Fruit fly (Drosophila melanogaster): ENCODE results near the gene whe.

whe gene

DNA sequence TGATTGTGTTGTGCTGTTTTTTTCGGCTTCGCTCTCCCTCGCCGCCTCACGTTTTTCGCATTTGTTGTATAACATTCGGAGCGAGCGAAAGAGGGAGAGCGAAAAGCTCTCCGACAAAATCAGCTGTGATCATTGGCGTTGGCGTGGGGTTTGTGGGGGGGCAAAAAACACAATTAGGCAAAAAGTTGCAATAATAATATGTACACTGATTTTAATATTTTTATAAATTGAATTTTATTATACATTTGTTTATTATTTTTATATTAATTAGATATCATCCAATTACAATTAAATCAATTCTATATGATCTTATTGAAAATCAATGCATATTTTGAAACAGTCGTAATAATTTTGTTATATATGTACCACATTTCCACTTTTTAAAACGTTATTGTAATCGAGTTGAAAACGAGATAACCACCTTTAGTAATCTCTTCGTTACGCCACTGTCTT is 27.0 kb downstream of the whe start (continued):
- no peak for TF ChIP-seq CG10462 (GFP tag; optimal IDR thresholded peaks at IDR 0.05)
- no peak for TF ChIP-seq cato (GFP tag; optimal IDR thresholded peaks at IDR 0.05; ENCODE audit: borderline replicate concordance)
- TF ChIP-seq ind (GFP tag; optimal IDR thresholded peaks at IDR 0.05) = peak; percentile 31
- no peak for TF ChIP-seq Nf-YA (GFP tag; IDR thresholded peaks at IDR 0.05)
- no peak for TF ChIP-seq CG2875 (GFP tag; optimal IDR thresholded peaks at IDR 0.05)
- no peak for TF ChIP-seq Side (GFP tag; optimal IDR thresholded peaks at IDR 0.05)
- TF ChIP-seq fd96Cb (tag; optimal IDR thresholded peaks at IDR 0.05) = peak; percentile 27
- no peak for TF ChIP-seq ewg (GFP tag; optimal IDR thresholded peaks at IDR 0.05)
- TF ChIP-seq sd (tag; optimal IDR thresholded peaks at IDR 0.05) = no peak
- no peak for TF ChIP-seq tna (GFP tag; IDR thresholded peaks at IDR 0.05; ENCODE audit: partially characterized antibody)
- no peak; the same call in 1 of the 2 replicates for TF ChIP-seq MBD-R2 (GFP tag; IDR thresholded peaks at IDR 0.05)
- TF ChIP-seq CG2116 (GFP tag; optimal IDR thresholded peaks at IDR 0.05) = no peak
- TF ChIP-seq Xrp1 (GFP tag; IDR thresholded peaks at IDR 0.05) = peak; percentile 41; the same call in 1 of the 2 replicates
- TF ChIP-seq prd (optimal IDR thresholded peaks at IDR 0.05) = no peak
- 0 out of 3 replicates have a peak, but pooled peaks have one; percentile 37 for TF ChIP-seq prd (GFP tag; IDR thresholded peaks at IDR 0.05)
- TF ChIP-seq Opbp (GFP tag; IDR thresholded peaks at IDR 0.05; ENCODE audit: partially characterized antibody) = no peak
- no peak for TF ChIP-seq CkIIα-i1 (GFP tag; IDR thresholded peaks at IDR 0.05)
- TF ChIP-seq Tbp (GFP tag; optimal IDR thresholded peaks at IDR 0.05) = no peak
- 0 out of 3 replicates have a peak, but pooled peaks have one; percentile 30 for TF ChIP-seq Dbx (GFP tag; IDR thresholded peaks at IDR 0.05)
- TF ChIP-seq CG15479 (GFP tag; optimal IDR thresholded peaks at IDR 0.05) = no peak
- TF ChIP-seq CG7556 (GFP tag; optimal IDR thresholded peaks at IDR 0.05) = peak; percentile 70
- no peak for TF ChIP-seq amos (GFP tag; IDR thresholded peaks at IDR 0.05; ENCODE audit: partially characterized antibody)
- no peak for TF ChIP-seq zen2 (GFP tag; IDR thresholded peaks at IDR 0.05; ENCODE audit: partially characterized antibody)
- TF ChIP-seq CG11247 (GFP tag; IDR thresholded peaks at IDR 0.05) = no peak
- TF ChIP-seq kni (GFP tag; optimal IDR thresholded peaks at IDR 0.05) = no peak
- peak; percentile 6 for TF ChIP-seq Chrac-16 (GFP tag; optimal IDR thresholded peaks at IDR 0.05)
- peak; percentile 26; the same call in 1 of the 2 replicates for TF ChIP-seq E2f2 (GFP tag; IDR thresholded peaks at IDR 0.05)
- no peak for TF ChIP-seq CG1792 (GFP tag; optimal IDR thresholded peaks at IDR 0.05)
- no peak for TF ChIP-seq slou (GFP tag; optimal IDR thresholded peaks at IDR 0.05)
- TF ChIP-seq sr (GFP tag; IDR thresholded peaks at IDR 0.05) = no peak
- TF ChIP-seq phol (tag; optimal IDR thresholded peaks at IDR 0.05) = peak; percentile 46
- TF ChIP-seq CG7372 (GFP tag; IDR thresholded peaks at IDR 0.05) = no peak
- no peak for TF ChIP-seq Fer2 (tag; optimal IDR thresholded peaks at IDR 0.05)
- TF ChIP-seq yki (optimal IDR thresholded peaks at IDR 0.05) = no peak
- TF ChIP-seq Oli (tag; optimal IDR thresholded peaks at IDR 0.05) = peak; percentile 45
- no peak for TF ChIP-seq CG8944 (GFP tag; optimal IDR thresholded peaks at IDR 0.05)
- no peak for TF ChIP-seq otp (GFP tag; IDR thresholded peaks at IDR 0.05)
- TF ChIP-seq pho (GFP tag; optimal IDR thresholded peaks at IDR 0.05) = no peak
- TF ChIP-seq CG9437 (GFP tag; optimal IDR thresholded peaks at IDR 0.05) = peak; percentile 28
- no peak for TF ChIP-seq Hr78 (GFP tag; optimal IDR thresholded peaks at IDR 0.05)
- TF ChIP-seq Blimp-1 (GFP tag; optimal IDR thresholded peaks at IDR 0.05) = peak; percentile 36
- no peak for TF ChIP-seq pan (optimal IDR thresholded peaks at IDR 0.05)
- no peak for TF ChIP-seq pan (GFP tag; optimal IDR thresholded peaks at IDR 0.05 in 1 of 2, IDR thresholded peaks at IDR 0.05 in 1 of 2)
- no peak for TF ChIP-seq nerfin-1 (tag; optimal IDR thresholded peaks at IDR 0.05)
- TF ChIP-seq CG4730 (GFP tag; IDR thresholded peaks at IDR 0.05) = no peak
- TF ChIP-seq pita (GFP tag; optimal IDR thresholded peaks at IDR 0.05) = no peak
- TF ChIP-seq jing (GFP tag; optimal IDR thresholded peaks at IDR 0.05) = no peak
- TF ChIP-seq CG11093 (GFP tag; IDR thresholded peaks at IDR 0.05) = no peak
- no peak for TF ChIP-seq unc-4 (GFP tag; IDR thresholded peaks at IDR 0.05; ENCODE audit: partially characterized antibody)
- peak; percentile 41 for TF ChIP-seq CG17359 (tag; optimal IDR thresholded peaks at IDR 0.05)
- peak; percentile 40 for TF ChIP-seq CG17385 (GFP tag; optimal IDR thresholded peaks at IDR 0.05)

Measured in whole organism, embryonic.